Worm (Caenorhabditis elegans) whole organism, mixed stage, embryonic: Measurements from ENCODE around the gene atn-1.
A peak's percentile ranks its signal among the peaks of the same experiment; 100 is the strongest.

Experiments used
- M03D4.4 ChIP-seq: sonication (generic microtip); optimal IDR thresholded peaks from 2 replicates; lab custom pipeline; 2017; ENCODE audit warnings: mild to moderate bottlenecking, missing genetic modification characterization, missing compliant biosample characterization
- blmp-1 ChIP-seq: fragments of 150-350 bp; optimal IDR thresholded peaks from 2 replicates; lab custom pipeline; 2014; ENCODE audit warnings: missing biosample characterization, missing genetic modification characterization
- ceh-39 ChIP-seq: fragments of 150-350 bp; optimal IDR thresholded peaks from 2 replicates; lab custom pipeline; 2014; ENCODE audit warnings: missing biosample characterization, missing genetic modification characterization
- ceh-43 ChIP-seq: fragments of 200-800 bp; sonication (Bioruptor generic); optimal IDR thresholded peaks from 2 replicates; lab custom pipeline; 2018; ENCODE audit warnings: mild to moderate bottlenecking, missing genetic modification characterization, moderate library complexity, missing compliant biosample characterization
- ces-1 ChIP-seq: fragments of 150-350 bp; optimal IDR thresholded peaks from 2 replicates; lab custom pipeline; 2014; ENCODE audit warnings: missing biosample characterization, missing genetic modification reagents, missing genetic modification characterization
- drap-1 ChIP-seq: fragments of 200-800 bp; sonication (Bioruptor generic); optimal IDR thresholded peaks from 3 replicates; lab custom pipeline; 2018; ENCODE audit warnings: mild to moderate bottlenecking, missing genetic modification characterization, missing compliant biosample characterization
- elt-1 ChIP-seq: sonication (generic microtip); optimal IDR thresholded peaks from 2 replicates; lab custom pipeline; 2017; ENCODE audit warnings: missing genetic modification characterization, mild to moderate bottlenecking, missing compliant biosample characterization, antibody characterized with exemption, moderate library complexity, borderline replicate concordance; ENCODE audit not compliant: insufficient read depth
- elt-3 ChIP-seq: fragments of 150-350 bp; optimal IDR thresholded peaks from 2 replicates; lab custom pipeline; 2014; ENCODE audit warnings: missing biosample characterization, missing genetic modification characterization
- flh-1 ChIP-seq: fragments of 200-800 bp; sonication (Bioruptor generic); optimal IDR thresholded peaks from 2 replicates; lab custom pipeline; 2018; ENCODE audit warnings: mild to moderate bottlenecking, missing genetic modification characterization, moderate library complexity, missing compliant biosample characterization
- ham-2 ChIP-seq: fragments of 200-800 bp; sonication (Bioruptor generic); optimal IDR thresholded peaks from 2 replicates; lab custom pipeline; 2018; ENCODE audit warnings: mild to moderate bottlenecking, missing genetic modification characterization, missing compliant biosample characterization
- hlh-1 ChIP-seq: fragments of 150-350 bp; optimal IDR thresholded peaks from 2 replicates; lab custom pipeline; 2014; ENCODE audit warnings: missing biosample characterization, missing genetic modification reagents, missing genetic modification characterization
- lin-13 ChIP-seq: fragments of 150-350 bp; optimal IDR thresholded peaks from 2 replicates; lab custom pipeline; 2014; ENCODE audit warnings: missing biosample characterization, missing genetic modification characterization
- lin-32 ChIP-seq: fragments of 200-800 bp; sonication (Bioruptor generic); optimal IDR thresholded peaks from 2 replicates; lab custom pipeline; 2018; ENCODE audit warnings: mild to moderate bottlenecking, missing genetic modification characterization, missing compliant biosample characterization
- lsy-2 ChIP-seq: fragments of 150-350 bp; optimal IDR thresholded peaks from 2 replicates; lab custom pipeline; 2014; ENCODE audit warnings: missing biosample characterization, missing genetic modification characterization
- mab-5 ChIP-seq: fragments of 150-350 bp; optimal IDR thresholded peaks from 2 replicates; lab custom pipeline; 2014; ENCODE audit warnings: missing biosample characterization, missing genetic modification characterization
- mep-1 ChIP-seq: fragments of 150-350 bp; optimal IDR thresholded peaks from 2 replicates; lab custom pipeline; 2017; ENCODE audit warnings: missing biosample characterization, missing genetic modification reagents, missing genetic modification characterization, inconsistent platforms
- mls-2 ChIP-seq: sonication (generic microtip); optimal IDR thresholded peaks from 2 replicates; lab custom pipeline; 2016; ENCODE audit warnings: mild to moderate bottlenecking, missing genetic modification characterization, moderate library complexity, missing compliant biosample characterization
- nhr-2 ChIP-seq: fragments of 150-350 bp; optimal IDR thresholded peaks from 2 replicates; lab custom pipeline; 2014; ENCODE audit warnings: missing biosample characterization, missing genetic modification characterization
- nhr-28 ChIP-seq: fragments of 150-350 bp; optimal IDR thresholded peaks from 2 replicates; lab custom pipeline; 2014; ENCODE audit warnings: missing biosample characterization, missing genetic modification characterization
- nhr-76 ChIP-seq: sonication (generic microtip); optimal IDR thresholded peaks from 2 replicates; lab custom pipeline; 2017; ENCODE audit warnings: missing biosample characterization, missing genetic modification characterization
- pha-4 ChIP-seq: fragments of 150-350 bp; optimal IDR thresholded peaks from 2 replicates; lab custom pipeline; 2018; ENCODE audit warnings: missing biosample characterization, missing genetic modification reagents, missing genetic modification characterization
- unc-120 ChIP-seq: sonication (generic microtip); optimal IDR thresholded peaks from 2 replicates; lab custom pipeline; 2017; ENCODE audit warnings: missing genetic modification characterization, missing compliant biosample characterization; ENCODE audit not compliant: poor library complexity, severe bottlenecking
- unc-39 ChIP-seq: fragments of 150-350 bp; optimal IDR thresholded peaks from 2 replicates; lab custom pipeline; 2014; ENCODE audit warnings: missing biosample characterization, missing genetic modification characterization
- unc-62 ChIP-seq: fragments of 150-350 bp; optimal IDR thresholded peaks from 2 replicates; lab custom pipeline; 2014; ENCODE audit warnings: missing biosample characterization, missing genetic modification reagents, missing genetic modification characterization
- zip-8 ChIP-seq: fragments of 150-350 bp; optimal IDR thresholded peaks from 2 replicates; lab custom pipeline; 2014; ENCODE audit warnings: missing biosample characterization, missing genetic modification characterization
- ztf-11 ChIP-seq: fragments of 150-350 bp; optimal IDR thresholded peaks from 2 replicates; lab custom pipeline; 2014; ENCODE audit warnings: missing biosample characterization, missing genetic modification characterization

atn-1 gene

ce11 chrV:12517757-12518156 is 39.5 kb downstream of the atn-1 start:
- TF ChIP-seq lin-32 (GFP tag; lab: Kevin White, UChicago) (no peak), unc-120 (tag; lab: Kevin White, UChicago) (peak; percentile 70), unc-62 (GFP tag; lab: Kevin White, UChicago) (peak; percentile 74), unc-39 (tag; lab: Kevin White, UChicago) (no peak), hlh-1 (tag; lab: Kevin White, UChicago) (peak; percentile 47)

ce11 chrV:12518770-12519169 is 40.6 kb downstream of the atn-1 start:
- TF ChIP-seq unc-62 (GFP tag; lab: Kevin White, UChicago): peak; percentile 79
- TF ChIP-seq unc-120 (tag; lab: Kevin White, UChicago): peak; percentile 84
- peak; percentile 93 for TF ChIP-seq hlh-1 (tag; lab: Kevin White, UChicago)
- no peak for TF ChIP-seq elt-3 (tag; lab: Kevin White, UChicago)
- TF ChIP-seq, all 35 proteins: peak for 3

- peak; percentile 76 for TF ChIP-seq unc-62 (GFP tag; lab: Kevin White, UChicago)
- peak; percentile 24 for TF ChIP-seq hlh-1 (tag; lab: Kevin White, UChicago)
- no peak for TF ChIP-seq lsy-2
- TF ChIP-seq pha-4 (tag; lab: Kevin White, UChicago): no peak
- TF ChIP-seq elt-3 (tag; lab: Kevin White, UChicago): no peak
Measured at ce11 chrV:12523356-12523755, 45.1 kb downstream of the atn-1 start.

DNA sequence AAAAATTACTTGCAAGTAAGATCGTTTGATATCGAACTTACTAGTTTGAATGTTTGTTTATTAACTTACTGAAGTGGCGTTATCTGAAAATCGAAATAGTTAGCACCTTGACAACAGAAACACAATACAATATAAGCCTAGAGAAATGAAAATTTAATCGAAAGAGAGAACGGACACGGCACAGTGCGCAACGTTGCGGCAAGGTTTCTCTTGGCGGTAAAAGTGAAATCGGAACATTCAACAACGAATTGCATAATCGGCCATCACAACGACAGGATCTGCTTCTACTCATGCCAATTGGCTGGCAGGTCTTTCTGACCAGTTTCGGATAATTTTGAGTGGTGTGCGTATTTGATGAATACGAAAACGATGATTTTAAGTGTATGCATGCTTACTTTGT is 47.3 kb downstream of the atn-1 start, which contains the start of gene dyf-4:
dyf-4 (minus strand) TSS at position 213 of the 400 bp plus-strand sequence.
- TF ChIP-seq blmp-1 (tag; lab: Kevin White, UChicago) (peak; percentile 73), lin-32 (GFP tag; lab: Kevin White, UChicago) (no peak)

ce11 chrV:12526124-12526523 is 47.9 kb downstream of the atn-1 start:
- TF ChIP-seq drap-1 (GFP tag; lab: Kevin White, UChicago): no peak
- no peak for TF ChIP-seq elt-1
- TF ChIP-seq, all 35 proteins: peak for 0

DNA sequence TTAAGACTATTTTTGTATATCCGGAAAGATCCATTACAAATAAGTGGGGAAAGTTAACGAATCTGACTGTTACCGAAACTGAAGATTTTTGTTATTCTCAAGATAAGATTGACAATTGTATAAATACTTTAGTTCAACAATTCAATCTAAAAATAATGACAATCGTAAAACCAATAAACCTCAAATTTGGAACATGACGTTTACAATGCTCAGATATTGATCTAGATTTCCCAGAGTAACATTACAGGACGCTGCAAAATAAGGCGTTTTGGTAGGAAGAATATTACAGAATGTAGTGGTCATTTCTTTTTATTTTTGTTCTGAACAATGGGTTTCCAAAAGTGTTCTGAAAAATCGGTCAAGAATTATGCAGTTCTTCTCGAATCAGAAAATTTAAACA is 48.5 kb downstream of the atn-1 start, which contains the start of gene F45D3.1:
F45D3.1 (plus strand) TSS at position 301 of the 400 bp plus-strand sequence.
- no peak for TF ChIP-seq flh-1 (GFP tag; lab: Kevin White, UChicago)
- no peak for TF ChIP-seq ceh-43 (GFP tag; lab: Kevin White, UChicago)
- no peak for TF ChIP-seq elt-1
- TF ChIP-seq pha-4 (tag; lab: Kevin White, UChicago): no peak
- TF ChIP-seq unc-62 (GFP tag; lab: Kevin White, UChicago): no peak
- TF ChIP-seq nhr-2: no peak
- no peak for TF ChIP-seq nhr-76
- no peak for TF ChIP-seq elt-3 (tag; lab: Kevin White, UChicago)
- TF ChIP-seq lin-32 (GFP tag; lab: Kevin White, UChicago): no peak

DNA sequence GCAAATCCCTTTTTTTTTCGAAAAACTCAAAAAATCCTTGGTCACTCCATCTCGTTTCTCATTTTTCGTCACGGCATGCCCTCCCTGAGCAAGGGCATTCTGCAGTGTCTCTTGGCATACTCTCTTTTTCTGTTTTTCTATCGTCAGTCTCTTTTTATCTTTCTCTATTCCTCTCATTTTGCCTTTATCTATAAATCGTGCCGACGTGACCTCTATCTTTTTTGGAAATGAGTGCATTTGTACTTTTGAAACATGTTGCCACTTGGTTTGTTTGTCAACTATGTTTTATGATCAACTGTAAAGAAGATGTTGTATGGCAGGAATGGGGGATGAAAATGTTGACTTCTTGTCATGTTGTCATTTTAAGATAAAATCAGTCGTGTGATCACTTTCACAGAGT is 50.7 kb downstream of the atn-1 start:
- TF ChIP-seq M03D4.4 (no peak), elt-1 (no peak), ceh-43 (GFP tag; lab: Kevin White, UChicago) (no peak), ham-2 (no peak), mls-2 (tag; lab: Kevin White, UChicago) (no peak), zip-8 (tag; lab: Kevin White, UChicago) (no peak), ceh-39 (tag; lab: Kevin White, UChicago) (no peak), drap-1 (GFP tag; lab: Kevin White, UChicago) (no peak), lin-32 (GFP tag; lab: Kevin White, UChicago) (no peak), unc-39 (tag; lab: Kevin White, UChicago) (no peak), mep-1 (tag; lab: Kevin White, UChicago) (no peak), pha-4 (tag; lab: Kevin White, UChicago) (no peak), lin-13 (no peak), ces-1 (no peak), nhr-28 (tag; lab: Kevin White, UChicago) (no peak), mab-5 (tag; lab: Kevin White, UChicago) (no peak)

DNA sequence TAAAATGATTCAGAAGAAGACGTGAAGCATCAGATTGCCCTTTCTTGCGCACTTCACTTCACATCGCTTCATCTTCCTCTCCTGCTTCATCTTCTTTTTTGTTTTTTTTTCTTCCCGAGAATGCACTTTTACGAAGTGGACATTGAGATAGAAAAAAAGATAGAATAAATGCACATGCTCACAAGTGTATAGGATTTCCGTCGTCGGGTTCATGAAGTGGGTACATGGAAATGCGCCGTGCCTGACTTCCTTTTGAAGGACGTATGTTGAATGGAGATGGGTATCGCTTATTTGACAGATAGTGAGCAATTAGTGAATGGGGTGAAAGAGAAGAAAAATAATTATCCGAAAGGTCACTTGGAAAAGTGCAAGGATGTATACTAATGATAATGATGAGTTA is 51.9 kb downstream of the atn-1 start:
- TF ChIP-seq ztf-11 (tag; lab: Kevin White, UChicago): no peak
- no peak for TF ChIP-seq ceh-39 (tag; lab: Kevin White, UChicago)
- TF ChIP-seq ceh-43 (GFP tag; lab: Kevin White, UChicago): no peak
- no peak for TF ChIP-seq mls-2 (tag; lab: Kevin White, UChicago)
- no peak for TF ChIP-seq elt-1
- no peak for TF ChIP-seq nhr-2
